Worm (Caenorhabditis elegans) whole organism, young adult: ENCODE data around the gene cogc-2.

Experiments used
- B0035.1 ChIP-seq: sonication (generic microtip); optimal IDR thresholded peaks from 2 replicates; lab custom pipeline; 2016; ENCODE audit warnings: missing genetic modification characterization, mild to moderate bottlenecking, missing compliant biosample characterization, missing genotype, missing genetic modification reagents
- B0261.1 ChIP-seq: sonication (generic microtip); optimal IDR thresholded peaks from 2 replicates; lab custom pipeline; 2016; ENCODE audit warnings: mild to moderate bottlenecking, missing genetic modification characterization, moderate library complexity, missing compliant biosample characterization
- C17E4.6 ChIP-seq: fragments of 200-800 bp; sonication (Bioruptor generic); IDR thresholded peaks from 2 replicates; pipeline ENCODE4 v1.3.6; 2022; ENCODE audit warnings: missing genetic modification reagents, missing genetic modification characterization, missing compliant biosample characterization
- F37B4.10 ChIP-seq: fragments of 200-800 bp; sonication (Bioruptor generic); IDR thresholded peaks from 2 replicates; pipeline ENCODE4 v1.3.6; 2022; ENCODE audit warnings: missing genetic modification characterization, missing compliant biosample characterization
- T26A5.8 ChIP-seq: sonication (generic microtip); optimal IDR thresholded peaks from 2 replicates; lab custom pipeline; 2016; ENCODE audit warnings: missing genetic modification characterization, missing compliant biosample characterization
- Y53F4B.3 ChIP-seq: fragments of 200-800 bp; sonication (Bioruptor generic); IDR thresholded peaks from 2 replicates; pipeline ENCODE4 v1.3.6; 2022; ENCODE audit warnings: missing genetic modification reagents, missing genetic modification characterization, missing compliant biosample characterization
- Y79H2A.3 ChIP-seq: fragments of 200-800 bp; sonication (Bioruptor generic); conservative IDR thresholded peaks from 2 replicates; pipeline ENCODE4 v1.3.6; 2022; ENCODE audit warnings: missing genetic modification reagents, missing genetic modification characterization, missing compliant biosample characterization
- ZK185.1 ChIP-seq: sonication (generic microtip); optimal IDR thresholded peaks from 2 replicates; lab custom pipeline; 2016; ENCODE audit warnings: mild to moderate bottlenecking, missing genetic modification characterization, missing compliant biosample characterization; ENCODE audit not compliant: poor library complexity, severe bottlenecking
- akir-1 ChIP-seq: fragments of 200-800 bp; sonication (Bioruptor generic); optimal IDR thresholded peaks from 2 replicates; lab custom pipeline; 2018; ENCODE audit warnings: mild to moderate bottlenecking, missing genetic modification characterization, moderate library complexity, missing compliant biosample characterization
- aptf-2 ChIP-seq: fragments of 200-800 bp; sonication (Bioruptor generic); conservative IDR thresholded peaks from 2 replicates; pipeline ENCODE4 v1.3.6; 2022; ENCODE audit warnings: missing genetic modification reagents, missing genetic modification characterization, missing compliant biosample characterization
- athp-1 ChIP-seq: sonication (generic microtip); optimal IDR thresholded peaks from 2 replicates; lab custom pipeline; 2017; ENCODE audit warnings: mild to moderate bottlenecking, missing genetic modification characterization, missing compliant biosample characterization
- attf-5 ChIP-seq: fragments of 200-800 bp; sonication (Bioruptor generic); optimal IDR thresholded peaks from 2 replicates; lab custom pipeline; 2018; ENCODE audit warnings: mild to moderate bottlenecking, missing genetic modification characterization, missing compliant biosample characterization
- bed-1 ChIP-seq: fragments of 200-800 bp; sonication (Bioruptor generic); IDR thresholded peaks from 2 replicates; pipeline ENCODE4 v1.3.6; 2022; ENCODE audit warnings: missing genetic modification reagents, missing genetic modification characterization, missing compliant biosample characterization
- bed-2 ChIP-seq: fragments of 200-800 bp; sonication (Bioruptor generic); IDR thresholded peaks from 2 replicates; pipeline ENCODE4 v1.3.6; 2022; ENCODE audit warnings: missing genetic modification reagents, missing genetic modification characterization, missing compliant biosample characterization
- ccch-3 ChIP-seq: fragments of 200-800 bp; sonication (Bioruptor generic); optimal IDR thresholded peaks from 2 replicates; lab custom pipeline; 2018; ENCODE audit warnings: mild to moderate bottlenecking, missing genetic modification characterization, missing compliant biosample characterization
- ceh-27 ChIP-seq: fragments of 200-800 bp; sonication (Bioruptor generic); optimal IDR thresholded peaks from 2 replicates; lab custom pipeline; 2018; ENCODE audit warnings: mild to moderate bottlenecking, missing genetic modification characterization, moderate library complexity, missing compliant biosample characterization
- chd-7 ChIP-seq: sonication (generic microtip); optimal IDR thresholded peaks from 2 replicates; lab custom pipeline; 2016; ENCODE audit warnings: mild to moderate bottlenecking, missing genetic modification characterization, moderate library complexity, missing compliant biosample characterization
- dox-1 ChIP-seq: fragments of 200-800 bp; sonication (Bioruptor generic); IDR thresholded peaks from 2 replicates; pipeline ENCODE4 v1.3.6; 2022; ENCODE audit warnings: missing genetic modification reagents, missing genetic modification characterization, missing compliant biosample characterization
- dpl-1 ChIP-seq: fragments of 150-350 bp; optimal IDR thresholded peaks from 2 replicates; lab custom pipeline; 2014; ENCODE audit warnings: missing biosample characterization, missing genetic modification reagents, missing genetic modification characterization
- ekl-4 ChIP-seq: fragments of 200-800 bp; sonication (Bioruptor generic); IDR thresholded peaks from 2 replicates; pipeline ENCODE4 v1.3.6; 2022; ENCODE audit warnings: missing genetic modification reagents, missing genetic modification characterization, missing compliant biosample characterization
- ets-4 ChIP-seq: fragments of 200-800 bp; sonication (Bioruptor generic); optimal IDR thresholded peaks from 2 replicates; lab custom pipeline; 2018; ENCODE audit warnings: mild to moderate bottlenecking, missing genetic modification characterization, missing compliant biosample characterization
- gei-17 ChIP-seq: fragments of 200-800 bp; sonication (Bioruptor generic); optimal IDR thresholded peaks from 2 replicates; lab custom pipeline; 2018; ENCODE audit warnings: mild to moderate bottlenecking, missing genetic modification characterization, missing compliant biosample characterization
- him-1 ChIP-seq: sonication (generic microtip); optimal IDR thresholded peaks from 2 replicates; lab custom pipeline; 2016; ENCODE audit warnings: missing genotype, missing genetic modification reagents, missing genetic modification characterization, missing compliant biosample characterization
- hlh-26 ChIP-seq: fragments of 200-800 bp; sonication (Bioruptor generic); conservative IDR thresholded peaks from 2 replicates; pipeline ENCODE4 v1.3.6; 2022; ENCODE audit warnings: missing genetic modification reagents, missing genetic modification characterization, missing compliant biosample characterization
- lag-1 ChIP-seq: fragments of 200-800 bp; sonication (Bioruptor generic); IDR thresholded peaks from 2 replicates; pipeline ENCODE4 v1.3.6; 2022; ENCODE audit warnings: missing genetic modification reagents, missing genetic modification characterization, missing compliant biosample characterization
- lin-26 ChIP-seq: fragments of 200-800 bp; sonication (Bioruptor generic); IDR thresholded peaks from 2 replicates; pipeline ENCODE4 v1.3.6; 2022; ENCODE audit warnings: missing genetic modification reagents, missing genetic modification characterization, missing compliant biosample characterization
- lin-35 ChIP-seq, 3 experiments: fragments of 150-350 bp in 2 of 3; sonication (generic microtip) in 1 of 3; optimal IDR thresholded peaks; 2 replicates each; lab custom pipeline; 2014 to 2018; ENCODE audit warnings: missing biosample characterization in 3 of 3, missing genetic modification characterization in 3 of 3, missing genetic modification reagents in 3 of 3
- lin-40 ChIP-seq: sonication (generic microtip); optimal IDR thresholded peaks from 2 replicates; lab custom pipeline; 2016; ENCODE audit warnings: missing genetic modification characterization, mild to moderate bottlenecking, missing compliant biosample characterization, missing genotype, missing genetic modification reagents
- lin-54 ChIP-seq: fragments of 200-800 bp; sonication (Bioruptor generic); optimal IDR thresholded peaks from 2 replicates; lab custom pipeline; 2018; ENCODE audit warnings: mild to moderate bottlenecking, missing genetic modification characterization, missing compliant biosample characterization
- lir-1 ChIP-seq: fragments of 200-800 bp; sonication (Bioruptor generic); conservative IDR thresholded peaks from 2 replicates; pipeline ENCODE4 v1.3.6; 2022; ENCODE audit warnings: missing genetic modification reagents, missing genetic modification characterization, missing compliant biosample characterization
- madf-3 ChIP-seq: fragments of 200-800 bp; sonication (Bioruptor generic); IDR thresholded peaks from 2 replicates; pipeline ENCODE4 v1.3.6; 2022; ENCODE audit warnings: missing genetic modification reagents, missing genetic modification characterization, missing compliant biosample characterization
- mel-28 ChIP-seq: sonication (generic microtip); optimal IDR thresholded peaks from 2 replicates; lab custom pipeline; 2016; ENCODE audit warnings: borderline replicate concordance, mild to moderate bottlenecking, missing genetic modification characterization, missing compliant biosample characterization
- mes-4 ChIP-seq: sonication (generic microtip); optimal IDR thresholded peaks from 2 replicates; lab custom pipeline; 2016; ENCODE audit warnings: missing genotype, missing genetic modification characterization, missing compliant biosample characterization
- mxl-1 ChIP-seq: sonication (generic microtip); optimal IDR thresholded peaks from 2 replicates; lab custom pipeline; 2016; ENCODE audit warnings: missing genetic modification characterization, missing compliant biosample characterization
- nfya-2 ChIP-seq: fragments of 200-800 bp; sonication (Bioruptor generic); IDR thresholded peaks from 2 replicates; pipeline ENCODE4 v1.3.6; 2022; ENCODE audit warnings: missing genetic modification reagents, missing genetic modification characterization, missing compliant biosample characterization
- nhr-120 ChIP-seq: fragments of 200-800 bp; sonication (Bioruptor generic); IDR thresholded peaks from 2 replicates; pipeline ENCODE4 v1.3.6; 2022; ENCODE audit warnings: missing genetic modification characterization, missing compliant biosample characterization
- nhr-80 ChIP-seq: sonication (generic microtip); optimal IDR thresholded peaks from 2 replicates; lab custom pipeline; 2016; ENCODE audit warnings: missing genetic modification characterization, missing compliant biosample characterization
- nhr-90 ChIP-seq: sonication (generic microtip); optimal IDR thresholded peaks from 2 replicates; lab custom pipeline; 2016; ENCODE audit warnings: missing genotype, mild to moderate bottlenecking, missing genetic modification characterization, missing compliant biosample characterization
- rcor-1 ChIP-seq: fragments of 200-800 bp; sonication (Bioruptor generic); IDR thresholded peaks from 2 replicates; pipeline ENCODE4 v1.3.6; 2022; ENCODE audit warnings: missing genetic modification reagents, missing genetic modification characterization, missing compliant biosample characterization
- repo-1 ChIP-seq: sonication (generic microtip); optimal IDR thresholded peaks from 2 replicates; lab custom pipeline; 2017; ENCODE audit warnings: mild to moderate bottlenecking, missing genetic modification characterization, missing compliant biosample characterization
- sea-2 ChIP-seq: fragments of 200-800 bp; sonication (Bioruptor generic); IDR thresholded peaks from 2 replicates; pipeline ENCODE4 v1.3.6; 2022; ENCODE audit warnings: missing genetic modification characterization, missing compliant biosample characterization
- snpc-3.4 ChIP-seq: sonication (generic microtip); optimal IDR thresholded peaks from 2 replicates; lab custom pipeline; 2017; ENCODE audit warnings: missing genetic modification characterization, mild to moderate bottlenecking, missing compliant biosample characterization, antibody characterized with exemption, moderate library complexity, missing genotype, missing genetic modification reagents
- snpc-4 ChIP-seq, 5 experiments: fragments of 150-350 bp in 1 of 5; sonication (generic microtip) in 4 of 5; optimal IDR thresholded peaks; 2 replicates each; lab custom pipeline; 2014 to 2018; ENCODE audit warnings: missing genetic modification characterization in 5 of 5, missing biosample characterization in 3 of 5, antibody characterized with exemption in 2 of 5, mild to moderate bottlenecking in 2 of 5, missing compliant biosample characterization in 2 of 5, missing genotype in 2 of 5, moderate library complexity in 2 of 5, missing genetic modification reagents in 1 of 5
- somi-1 ChIP-seq: fragments of 200-800 bp; sonication (Bioruptor generic); optimal IDR thresholded peaks from 2 replicates; lab custom pipeline; 2018; ENCODE audit warnings: mild to moderate bottlenecking, missing genetic modification characterization, missing compliant biosample characterization
- tlf-1 ChIP-seq: fragments of 200-800 bp; sonication (Bioruptor generic); optimal IDR thresholded peaks from 2 replicates; lab custom pipeline; 2018; ENCODE audit warnings: mild to moderate bottlenecking, missing genetic modification characterization, missing compliant biosample characterization
- ztf-3 ChIP-seq: fragments of 200-800 bp; sonication (Bioruptor generic); optimal IDR thresholded peaks from 2 replicates; lab custom pipeline; 2018; ENCODE audit warnings: mild to moderate bottlenecking, missing genetic modification characterization, missing compliant biosample characterization
- ztf-6 ChIP-seq: fragments of 200-800 bp; sonication (Bioruptor generic); IDR thresholded peaks from 2 replicates; pipeline ENCODE4 v1.3.6; 2022; ENCODE audit warnings: missing genetic modification reagents, missing genetic modification characterization, missing compliant biosample characterization

Gene cogc-2

DNA sequence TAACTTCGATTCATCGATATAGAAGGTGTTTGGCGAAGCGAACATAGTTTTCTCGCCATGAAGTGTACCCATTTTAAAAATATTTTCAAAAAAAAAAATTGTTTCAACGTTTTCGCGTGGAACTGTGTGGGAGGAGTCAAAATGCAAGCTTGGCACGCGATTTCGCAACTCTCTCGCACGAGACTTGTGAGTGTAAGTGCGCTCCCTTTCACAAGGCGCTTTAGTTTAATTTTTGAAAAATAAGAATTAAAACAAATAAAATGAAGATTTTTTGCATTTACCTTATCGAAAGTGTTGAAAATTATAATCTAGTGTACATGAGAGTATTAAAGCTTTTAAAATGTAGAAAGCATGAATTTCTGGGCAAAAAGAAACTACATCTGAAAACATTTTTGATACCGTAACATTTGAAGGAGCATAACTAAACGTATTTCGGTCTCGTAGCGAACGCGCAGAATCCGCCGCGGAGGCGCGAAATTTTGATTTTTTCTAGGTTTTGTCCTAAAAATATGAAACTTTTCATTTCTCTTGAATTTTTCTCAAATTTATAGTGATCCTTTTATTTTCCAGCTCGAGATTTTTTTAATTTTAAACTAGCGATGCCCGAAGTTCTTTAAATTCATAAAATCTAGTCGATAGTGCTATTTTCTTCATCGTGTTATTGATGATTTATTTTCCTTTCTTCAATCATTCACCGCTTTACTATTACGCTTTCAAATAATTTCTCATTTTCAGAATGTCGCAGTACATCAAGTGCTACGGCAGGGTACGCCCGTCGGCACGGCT is at the start of gene cogc-2, which contains the start of gene klp-18:
Gene cogc-2 (minus strand): TSS at position 105 of the 786 bp plus-strand sequence.
Gene klp-18 (plus strand): TSS at position 736 of the 786 bp plus-strand sequence.
- TF ChIP-seq tlf-1 (peak; percentile 94), snpc-4 (GFP tag; optimal IDR thresholded peaks at IDR 0.05; lab: Kevin White, UChicago) (peak; percentile 57), snpc-4 (tag; optimal IDR thresholded peaks at IDR 0.05; lab: Kevin White, UChicago) (peak; percentile 2 to 89 (median 82)), ztf-6 (GFP tag; lab: Robert Waterston, UW) (no peak), B0261.1 (tag; lab: Kevin White, UChicago) (no peak), gei-17 (GFP tag; lab: Kevin White, UChicago) (no peak), dox-1 (peak; percentile 90), chd-7 (tag; lab: Kevin White, UChicago) (peak; percentile 10), ets-4 (GFP tag; lab: Kevin White, UChicago) (no peak), nhr-80 (tag; lab: Kevin White, UChicago) (peak; percentile 45), bed-1 (GFP tag; lab: Robert Waterston, UW) (no peak), athp-1 (peak; percentile 78), nfya-2 (no peak), ekl-4 (GFP tag; lab: Robert Waterston, UW) (peak; percentile 88), lin-26 (GFP tag; lab: Robert Waterston, UW) (peak; percentile 43; the same call in 1 of the 2 replicates), attf-5 (GFP tag; lab: Kevin White, UChicago) (peak; percentile 84), nhr-120 (no peak), lir-1 (GFP tag; lab: Robert Waterston, UW) (peak; percentile 75), him-1 (tag; lab: Kevin White, UChicago) (peak; percentile 64), lag-1 (GFP tag; lab: Robert Waterston, UW) (no peak), Y53F4B.3 (GFP tag; lab: Robert Waterston, UW) (peak; percentile 78), akir-1 (GFP tag; lab: Kevin White, UChicago) (no peak), ZK185.1 (tag; lab: Kevin White, UChicago) (peak; percentile 72), B0035.1 (no peak), sea-2 (GFP tag; lab: Robert Waterston, UW) (no peak), Y79H2A.3 (GFP tag; lab: Robert Waterston, UW) (0 out of 2 replicates have a peak, but pooled peaks have one; percentile 26), somi-1 (no peak), ccch-3 (GFP tag; lab: Kevin White, UChicago) (no peak), mel-28 (tag; lab: Kevin White, UChicago) (no peak), dpl-1 (GFP tag; lab: Kevin White, UChicago) (peak; percentile 84), repo-1 (tag; lab: Kevin White, UChicago) (peak; percentile 69), C17E4.6 (peak; percentile 68), lin-35 (GFP tag; optimal IDR thresholded peaks at IDR 0.05; lab: Kevin White, UChicago) (peak in 2 of 3 experiments; percentile 71 to 84), lin-40 (tag; lab: Kevin White, UChicago) (peak; percentile 62), T26A5.8 (tag; lab: Kevin White, UChicago) (no peak), hlh-26 (no peak), mes-4 (tag; lab: Kevin White, UChicago) (no peak), mxl-1 (tag; lab: Kevin White, UChicago) (no peak), nhr-90 (tag; lab: Kevin White, UChicago) (no peak), rcor-1 (GFP tag; lab: Robert Waterston, UW) (peak; percentile 73; the same call in 1 of the 2 replicates), ceh-27 (GFP tag; lab: Kevin White, UChicago) (peak; percentile 52), aptf-2 (GFP tag; lab: Robert Waterston, UW) (no peak), lin-54 (peak; percentile 85), snpc-3.4 (tag; lab: Kevin White, UChicago) (peak; percentile 66), F37B4.10 (GFP tag; lab: Robert Waterston, UW) (no peak), bed-2 (no peak), ztf-3 (no peak), madf-3 (GFP tag; lab: Robert Waterston, UW) (peak; percentile 94)
